Fruit fly (Drosophila melanogaster) whole organism, adult: Measurements from ENCODE around the gene Sgs5bis.

Experiments
- CG14711 ChIP-seq: fragments of 200-800 bp; sonication (Bioruptor generic); optimal IDR thresholded peaks from 2 replicates; lab custom pipeline; 2018; ENCODE audit warnings: missing biosample characterization, mild to moderate bottlenecking, missing genetic modification characterization, moderate library complexity
- CG1620 ChIP-seq: fragments of 200-800 bp; sonication (Bioruptor generic); optimal IDR thresholded peaks from 2 replicates; lab custom pipeline; 2016; ENCODE audit warnings: missing biosample characterization, missing genetic modification characterization
- CG5204 ChIP-seq: fragments of 200-800 bp; sonication (Bioruptor generic); optimal IDR thresholded peaks from 2 replicates; lab custom pipeline; 2016; ENCODE audit warnings: missing biosample characterization, missing genetic modification characterization
- CG7045 ChIP-seq: fragments of 200-800 bp; sonication (Bioruptor generic); optimal IDR thresholded peaks from 2 replicates; lab custom pipeline; 2017; ENCODE audit warnings: missing biosample characterization, mild to moderate bottlenecking, missing genetic modification characterization
- Clk ChIP-seq: fragments of 200-800 bp; sonication (Bioruptor generic); optimal IDR thresholded peaks from 2 replicates; lab custom pipeline; 2017; ENCODE audit warnings: missing biosample characterization, missing genetic modification characterization
- Crg-1 ChIP-seq: fragments of 200-800 bp; sonication (Bioruptor generic); optimal IDR thresholded peaks from 2 replicates; lab custom pipeline; 2016; ENCODE audit warnings: missing biosample characterization, missing genetic modification characterization
- Hr96 ChIP-seq: fragments of 200-800 bp; sonication (Bioruptor generic); optimal IDR thresholded peaks from 2 replicates; lab custom pipeline; 2016; ENCODE audit warnings: missing biosample characterization, missing genetic modification characterization
- Mnt ChIP-seq: fragments of 200-800 bp; sonication (Bioruptor generic); optimal IDR thresholded peaks from 2 replicates; lab custom pipeline; 2016; ENCODE audit warnings: missing biosample characterization, mild to moderate bottlenecking, missing genetic modification characterization
- bab1 ChIP-seq: fragments of 200-800 bp; sonication (Bioruptor generic); optimal IDR thresholded peaks from 3 replicates; lab custom pipeline; 2019; ENCODE audit warnings: missing biosample characterization, mild to moderate bottlenecking, missing genetic modification characterization, moderate library complexity
- kay ChIP-seq: fragments of 200-800 bp; sonication (Bioruptor generic); peaks from one replicate; lab custom pipeline; 2016; ENCODE audit warnings: missing biosample characterization, missing genetic modification characterization, borderline replicate concordance
- pad ChIP-seq: fragments of 200-800 bp; sonication (Bioruptor generic); optimal IDR thresholded peaks from 3 replicates; lab custom pipeline; 2017; ENCODE audit warnings: missing biosample characterization, missing genetic modification characterization, mild to moderate bottlenecking, moderate library complexity, missing genetic modification reagents
- tj ChIP-seq: fragments of 200-800 bp; sonication (Bioruptor generic); optimal IDR thresholded peaks from 3 replicates; lab custom pipeline; 2017; ENCODE audit warnings: missing biosample characterization, mild to moderate bottlenecking, missing genetic modification characterization, moderate library complexity

- TF ChIP-seq tj (GFP tag; lab: Kevin White, UChicago) (no peak), pad (GFP tag; lab: Kevin White, UChicago) (no peak), Clk (GFP tag; lab: Kevin White, UChicago) (peak; percentile 13), CG1620 (GFP tag; lab: Kevin White, UChicago) (no peak), Mnt (GFP tag; lab: Kevin White, UChicago) (no peak), CG5204 (GFP tag; lab: Kevin White, UChicago) (peak; percentile 54), CG7045 (GFP tag; lab: Kevin White, UChicago) (peak; percentile 79), Crg-1 (GFP tag; lab: Kevin White, UChicago) (no peak), kay (no peak), CG14711 (tag; lab: Kevin White, UChicago) (peak; percentile 50), Hr96 (peak; percentile 6), bab1 (GFP tag; lab: Kevin White, UChicago) (no peak)
Measured at dm6 chr3R:17604198-17604879, 10.2 kb downstream of the Sgs5bis start.
